Worm (Caenorhabditis elegans) whole organism, late embryonic: Measurements from ENCODE around the gene F33G12.3.

Experiments
- C08G9.2 ChIP-seq: sonication (generic microtip); optimal IDR thresholded peaks from 2 replicates; lab custom pipeline; 2016; ENCODE audit warnings: mild to moderate bottlenecking, missing genetic modification characterization, moderate library complexity, missing compliant biosample characterization
- C38D4.7 ChIP-seq: fragments of 200-800 bp; sonication (Bioruptor generic); optimal IDR thresholded peaks from 2 replicates; lab custom pipeline; 2018; ENCODE audit warnings: mild to moderate bottlenecking, missing genetic modification characterization, moderate library complexity, missing compliant biosample characterization
- T23F11.4 ChIP-seq: fragments of 200-800 bp; sonication (Bioruptor generic); optimal IDR thresholded peaks from 2 replicates; lab custom pipeline; 2018; ENCODE audit warnings: mild to moderate bottlenecking, missing genetic modification characterization, missing compliant biosample characterization
- Y22D7AL.16 ChIP-seq: sonication (generic microtip); optimal IDR thresholded peaks from 2 replicates; lab custom pipeline; 2016; ENCODE audit warnings: missing genetic modification characterization, missing compliant biosample characterization
- ahr-1 ChIP-seq: sonication (generic microtip); optimal IDR thresholded peaks from 2 replicates; lab custom pipeline; 2016; ENCODE audit warnings: missing genetic modification characterization, missing compliant biosample characterization
- ama-1 ChIP-seq: fragments of 150-350 bp; optimal IDR thresholded peaks from 2 replicates; lab custom pipeline; 2014
- ceh-14 ChIP-seq: sonication (generic microtip); optimal IDR thresholded peaks from 2 replicates; lab custom pipeline; 2016; ENCODE audit warnings: missing genotype, missing genetic modification characterization, missing compliant biosample characterization
- ceh-2 ChIP-seq: sonication (generic microtip); optimal IDR thresholded peaks from 2 replicates; lab custom pipeline; 2016; ENCODE audit warnings: missing genotype, missing genetic modification characterization, missing compliant biosample characterization
- ceh-22 ChIP-seq: sonication (generic microtip); optimal IDR thresholded peaks from 2 replicates; lab custom pipeline; 2017; ENCODE audit warnings: missing biosample characterization, missing genetic modification characterization
- ceh-30 ChIP-seq: fragments of 150-350 bp; optimal IDR thresholded peaks from 2 replicates; lab custom pipeline; 2014; ENCODE audit warnings: missing biosample characterization, missing genetic modification characterization
- ceh-34 ChIP-seq: sonication (generic microtip); optimal IDR thresholded peaks from 2 replicates; lab custom pipeline; 2016; ENCODE audit warnings: mild to moderate bottlenecking, missing genetic modification characterization, missing compliant biosample characterization
- ceh-45 ChIP-seq: fragments of 200-800 bp; sonication (Bioruptor generic); IDR thresholded peaks from 2 replicates; pipeline ENCODE4 v1.3.6; 2022; ENCODE audit warnings: missing genetic modification reagents, missing genetic modification characterization, missing compliant biosample characterization
- ceh-48 ChIP-seq: sonication (generic microtip); optimal IDR thresholded peaks from 2 replicates; lab custom pipeline; 2016; ENCODE audit warnings: missing genetic modification characterization, inconsistent platforms, missing compliant biosample characterization
- ceh-6 ChIP-seq: fragments of 200-800 bp; sonication (Bioruptor generic); optimal IDR thresholded peaks from 2 replicates; lab custom pipeline; 2018; ENCODE audit warnings: mild to moderate bottlenecking, missing genetic modification characterization, missing compliant biosample characterization
- ceh-9 ChIP-seq: sonication (generic microtip); optimal IDR thresholded peaks from 2 replicates; lab custom pipeline; 2016; ENCODE audit warnings: mild to moderate bottlenecking, missing genetic modification characterization, inconsistent platforms, missing compliant biosample characterization
- dmd-4 ChIP-seq: sonication (generic microtip); optimal IDR thresholded peaks from 2 replicates; lab custom pipeline; 2016; ENCODE audit warnings: borderline replicate concordance, missing genetic modification characterization, missing compliant biosample characterization
- dve-1 ChIP-seq: sonication (generic microtip); optimal IDR thresholded peaks from 2 replicates; lab custom pipeline; 2017; ENCODE audit warnings: antibody characterized with exemption, mild to moderate bottlenecking, missing genetic modification characterization, missing compliant biosample characterization
- elt-2 ChIP-seq: sonication (generic microtip); optimal IDR thresholded peaks from 2 replicates; lab custom pipeline; 2016; ENCODE audit warnings: missing genetic modification reagents, missing genetic modification characterization, missing compliant biosample characterization
- ets-4 ChIP-seq: sonication (generic microtip); optimal IDR thresholded peaks from 2 replicates; lab custom pipeline; 2016; ENCODE audit warnings: missing genetic modification characterization, missing compliant biosample characterization
- fkh-10 ChIP-seq: fragments of 150-350 bp; optimal IDR thresholded peaks from 2 replicates; lab custom pipeline; 2014; ENCODE audit warnings: missing biosample characterization, missing genetic modification reagents, missing genetic modification characterization
- hlh-15 ChIP-seq: sonication (generic microtip); optimal IDR thresholded peaks from 2 replicates; lab custom pipeline; 2016; ENCODE audit warnings: missing genetic modification characterization, missing compliant biosample characterization
- hlh-30 ChIP-seq: sonication (generic microtip); optimal IDR thresholded peaks from 2 replicates; lab custom pipeline; 2017; ENCODE audit warnings: antibody characterized with exemption, missing genetic modification characterization, missing compliant biosample characterization; ENCODE audit not compliant: insufficient read depth
- hlh-6 ChIP-seq: sonication (generic microtip); optimal IDR thresholded peaks from 2 replicates; lab custom pipeline; 2016; ENCODE audit warnings: missing genotype, missing genetic modification characterization, missing compliant biosample characterization
- hlh-8 ChIP-seq: sonication (generic microtip); optimal IDR thresholded peaks from 2 replicates; lab custom pipeline; 2016; ENCODE audit warnings: missing genotype, missing genetic modification characterization, missing compliant biosample characterization
- lin-11 ChIP-seq: fragments of 200-800 bp; sonication (Bioruptor generic); optimal IDR thresholded peaks from 2 replicates; lab custom pipeline; 2018; ENCODE audit warnings: mild to moderate bottlenecking, missing genetic modification characterization, missing compliant biosample characterization
- madf-2 ChIP-seq: sonication (generic microtip); optimal IDR thresholded peaks from 2 replicates; lab custom pipeline; 2017; ENCODE audit warnings: missing genetic modification characterization, missing compliant biosample characterization
- mec-3 ChIP-seq: sonication (generic microtip); optimal IDR thresholded peaks from 2 replicates; lab custom pipeline; 2016; ENCODE audit warnings: borderline replicate concordance, missing genetic modification characterization, missing compliant biosample characterization
- nhr-11 ChIP-seq: fragments of 150-350 bp; optimal IDR thresholded peaks from 2 replicates; lab custom pipeline; 2014; ENCODE audit warnings: missing biosample characterization, missing genetic modification characterization
- nhr-232 ChIP-seq: sonication (generic microtip); optimal IDR thresholded peaks from 2 replicates; lab custom pipeline; 2016; ENCODE audit warnings: missing genetic modification characterization, missing compliant biosample characterization
- npax-4 ChIP-seq: sonication (generic microtip); optimal IDR thresholded peaks from 2 replicates; lab custom pipeline; 2016; ENCODE audit warnings: missing genetic modification characterization, missing compliant biosample characterization
- pat-9 ChIP-seq: fragments of 200-800 bp; sonication (Bioruptor generic); optimal IDR thresholded peaks from 2 replicates; lab custom pipeline; 2018; ENCODE audit warnings: mild to moderate bottlenecking, missing genetic modification characterization, moderate library complexity, missing compliant biosample characterization
- pax-1 ChIP-seq: fragments of 150-350 bp; optimal IDR thresholded peaks from 2 replicates; lab custom pipeline; 2014; ENCODE audit warnings: missing biosample characterization, missing genetic modification characterization
- pha-4 ChIP-seq: fragments of 150-350 bp; optimal IDR thresholded peaks from 2 replicates; lab custom pipeline; 2018; ENCODE audit warnings: missing biosample characterization, missing genetic modification reagents, missing genetic modification characterization
- pqm-1 ChIP-seq: sonication (generic microtip); optimal IDR thresholded peaks from 2 replicates; lab custom pipeline; 2016; ENCODE audit warnings: missing genetic modification characterization, missing compliant biosample characterization
- ref-2 ChIP-seq: sonication (generic microtip); optimal IDR thresholded peaks from 2 replicates; lab custom pipeline; 2016; ENCODE audit warnings: missing genetic modification characterization, missing compliant biosample characterization
- sdc-2 ChIP-seq: sonication (generic microtip); optimal IDR thresholded peaks from 2 replicates; lab custom pipeline; 2016; ENCODE audit warnings: missing genotype, missing genetic modification characterization, missing compliant biosample characterization
- sox-2 ChIP-seq: fragments of 200-800 bp; sonication (Bioruptor generic); IDR thresholded peaks from 2 replicates; pipeline ENCODE4 v1.3.6; 2022; ENCODE audit warnings: missing genetic modification reagents, missing genetic modification characterization, missing compliant biosample characterization
- sox-4 ChIP-seq: sonication (generic microtip); optimal IDR thresholded peaks from 2 replicates; lab custom pipeline; 2017; ENCODE audit warnings: mild to moderate bottlenecking, missing genetic modification characterization, inconsistent platforms, missing compliant biosample characterization
- syd-9 ChIP-seq: sonication (generic microtip); optimal IDR thresholded peaks from 2 replicates; lab custom pipeline; 2016; ENCODE audit warnings: mild to moderate bottlenecking, missing genetic modification characterization, moderate library complexity, missing compliant biosample characterization
- tbx-2 ChIP-seq: sonication (generic microtip); optimal IDR thresholded peaks from 2 replicates; lab custom pipeline; 2016; ENCODE audit warnings: missing genetic modification characterization, missing compliant biosample characterization
- tbx-7 ChIP-seq: sonication (generic microtip); optimal IDR thresholded peaks from 2 replicates; lab custom pipeline; 2016; ENCODE audit warnings: missing genotype, missing genetic modification characterization, missing compliant biosample characterization
- unc-3 ChIP-seq, 2 experiments: fragments of 200-800 bp in 1 of 2; sonication (Bioruptor generic) in 1 of 2; sonication (generic microtip) in 1 of 2; conservative IDR thresholded peaks in 1 of 2; optimal IDR thresholded peaks in 1 of 2; 2 replicates each; pipeline versions ENCODE4 v1.3.6 to Lab custom; 2016 to 2022; ENCODE audit warnings: missing compliant biosample characterization in 2 of 2, missing genetic modification characterization in 2 of 2, missing genetic modification reagents in 1 of 2
- unc-55 ChIP-seq: sonication (generic microtip); optimal IDR thresholded peaks from 2 replicates; lab custom pipeline; 2017; ENCODE audit warnings: missing biosample characterization, missing genetic modification reagents, missing genetic modification characterization

Gene F33G12.3

DNA sequence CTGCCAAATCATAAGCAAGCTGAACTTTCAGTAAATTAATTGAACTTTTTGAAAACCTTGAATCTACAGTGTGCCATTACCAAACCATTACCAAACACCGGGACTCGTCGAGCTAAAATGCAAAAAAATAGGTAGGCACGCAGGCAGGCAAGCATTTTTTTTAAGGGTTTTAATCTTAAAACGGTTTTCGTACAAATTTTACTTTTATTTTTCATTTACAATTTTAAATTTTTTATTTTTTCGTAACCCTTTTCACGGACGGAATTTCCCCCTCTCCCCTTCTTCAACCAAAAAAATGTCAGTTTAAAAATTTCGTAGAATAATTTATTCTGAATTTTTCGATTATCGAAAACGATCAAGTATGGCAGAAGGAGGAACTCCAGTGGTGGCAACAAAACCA is 19.4 kb downstream of the F33G12.3 start, which contains the start of gene F59A6.2:
Gene F59A6.2 (plus strand): TSS at position 301 of the 400 bp plus-strand sequence.
- TF ChIP-seq lin-11 (tag; lab: Kevin White, UChicago) (no peak), ceh-14 (tag; lab: Kevin White, UChicago) (no peak), elt-2 (tag; lab: Kevin White, UChicago) (no peak), sdc-2 (no peak), madf-2 (no peak), nhr-11 (tag; lab: Kevin White, UChicago) (no peak), syd-9 (no peak), pax-1 (tag; lab: Kevin White, UChicago) (no peak), hlh-8 (no peak), Y22D7AL.16 (tag; lab: Kevin White, UChicago) (no peak), ceh-9 (tag; lab: Kevin White, UChicago) (no peak), ama-1 (lab: Kevin White, UChicago) (no peak), nhr-232 (tag; lab: Kevin White, UChicago) (no peak), ceh-34 (tag; lab: Kevin White, UChicago) (no peak), hlh-6 (no peak), sox-2 (GFP tag; lab: Robert Waterston, UW) (no peak)

DNA sequence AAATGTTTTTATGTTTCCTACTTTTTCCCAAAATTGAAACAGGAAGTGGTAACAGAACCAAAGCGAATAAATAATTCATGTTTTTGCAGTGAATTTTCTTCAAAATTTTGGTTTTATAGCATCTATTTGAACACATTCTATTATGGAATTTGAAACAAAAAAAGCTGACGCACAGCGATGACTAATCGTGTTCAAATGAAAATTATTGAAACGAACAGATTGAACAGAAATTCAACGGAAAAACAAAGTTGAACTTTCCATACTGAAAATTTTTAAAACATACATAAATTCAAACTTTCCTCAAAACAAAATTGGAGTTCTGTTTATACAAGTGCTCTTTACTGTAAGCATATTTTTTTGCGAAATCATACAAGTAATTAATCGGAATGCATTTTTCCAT is 21.9 kb downstream of the F33G12.3 start, which contains the start of gene F59A6.12:
Gene F59A6.12 (minus strand): TSS at position 101 of the 400 bp plus-strand sequence.
- TF ChIP-seq dve-1 (tag; lab: Kevin White, UChicago): no peak
- no peak for TF ChIP-seq ceh-48 (tag; lab: Kevin White, UChicago)
- TF ChIP-seq ceh-6: no peak
- TF ChIP-seq ceh-30 (tag; lab: Kevin White, UChicago): no peak

DNA sequence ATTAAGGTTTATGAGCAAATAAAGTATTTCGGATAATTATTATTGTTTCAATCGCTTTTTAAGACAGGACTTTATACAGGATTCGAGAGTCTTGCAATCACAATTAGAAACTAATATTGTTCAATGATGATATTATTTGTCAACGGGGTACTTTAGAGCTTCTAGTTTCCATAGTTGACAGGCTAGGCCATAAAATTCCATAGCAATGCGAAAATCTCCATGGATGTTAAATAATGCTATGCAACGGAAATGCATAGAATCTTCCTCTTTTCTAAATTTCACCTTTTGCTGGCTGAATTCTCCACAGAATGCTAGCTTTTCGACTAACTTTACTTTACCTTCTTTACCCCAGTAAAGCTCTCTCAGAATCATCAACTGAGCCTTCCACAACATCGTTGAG is 25.8 kb downstream of the F33G12.3 start, which contains the start of gene F59A6.3:
Gene F59A6.3 (plus strand): TSS at position 301 of the 400 bp plus-strand sequence.
- TF ChIP-seq ceh-2 (no peak), pat-9 (tag; lab: Kevin White, UChicago) (no peak), ref-2 (tag; lab: Kevin White, UChicago) (no peak), C38D4.7 (GFP tag; lab: Kevin White, UChicago) (no peak), syd-9 (no peak), hlh-15 (tag; lab: Kevin White, UChicago) (no peak), ets-4 (tag; lab: Kevin White, UChicago) (no peak), unc-3 (GFP tag; conservative IDR thresholded peaks at IDR 0.05; lab: Robert Waterston, UW) (no peak), unc-3 (tag; optimal IDR thresholded peaks at IDR 0.05; lab: Kevin White, UChicago) (no peak), dmd-4 (tag; lab: Kevin White, UChicago) (no peak), unc-55 (GFP tag; lab: Kevin White, UChicago) (no peak), pha-4 (tag; lab: Kevin White, UChicago) (no peak), tbx-7 (no peak), ceh-45 (GFP tag; lab: Robert Waterston, UW) (no peak), fkh-10 (GFP tag; lab: Kevin White, UChicago) (no peak), mec-3 (tag; lab: Kevin White, UChicago) (no peak), npax-4 (tag; lab: Kevin White, UChicago) (no peak), ahr-1 (no peak), pqm-1 (tag; lab: Kevin White, UChicago) (no peak), dve-1 (tag; lab: Kevin White, UChicago) (no peak)

DNA sequence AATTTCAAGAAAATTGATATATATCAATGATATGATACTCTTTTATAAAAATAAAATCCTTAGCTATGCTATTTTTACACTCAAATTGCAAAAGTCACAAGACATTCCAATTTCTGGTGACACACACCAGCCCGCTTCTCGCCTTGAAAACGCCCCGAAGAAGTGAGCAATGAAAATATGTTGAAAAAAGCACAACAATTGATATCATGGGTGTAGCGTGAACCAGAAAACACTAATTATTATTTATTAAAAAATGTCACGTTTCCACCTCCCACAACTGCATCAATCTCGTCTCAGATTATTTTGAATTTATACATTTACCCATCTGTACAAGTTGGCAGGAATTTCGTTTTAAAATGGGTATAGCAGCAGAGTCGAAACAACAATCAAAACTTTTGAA is 29.1 kb downstream of the F33G12.3 start, which contains the start of gene F59A6.4:
Gene F59A6.4 (plus strand): TSS at position 301 of the 400 bp plus-strand sequence.
- TF ChIP-seq pat-9 (tag; lab: Kevin White, UChicago) (no peak), madf-2 (no peak), tbx-2 (tag; lab: Kevin White, UChicago) (no peak), T23F11.4 (no peak), hlh-30 (no peak), ceh-22 (no peak), ceh-14 (tag; lab: Kevin White, UChicago) (no peak), unc-3 (GFP tag; conservative IDR thresholded peaks at IDR 0.05; lab: Robert Waterston, UW) (no peak), unc-3 (tag; optimal IDR thresholded peaks at IDR 0.05; lab: Kevin White, UChicago) (no peak), C08G9.2 (no peak), sox-4 (no peak), ceh-45 (GFP tag; lab: Robert Waterston, UW) (no peak)
